Worm (Caenorhabditis elegans) whole organism, L1 larva: Measurements from ENCODE around the gene bkip-1.

Experiments used
- C34B4.2 ChIP-seq: sonication (generic microtip); optimal IDR thresholded peaks from 2 replicates; lab custom pipeline; 2017; ENCODE audit warnings: mild to moderate bottlenecking, missing genetic modification characterization, missing compliant biosample characterization
- blmp-1 ChIP-seq: fragments of 150-350 bp; optimal IDR thresholded peaks from 2 replicates; lab custom pipeline; 2014; ENCODE audit warnings: missing biosample characterization, missing genetic modification characterization
- efl-1 ChIP-seq, 4 experiments: fragments of 150-350 bp; optimal IDR thresholded peaks in 3 of 4; peaks in 1 of 4; 1 replicate in 1 of 4; 2 replicates in 3 of 4; lab custom pipeline; 2014; ENCODE audit warnings: missing biosample characterization in 2 of 4, missing genetic modification characterization in 2 of 4, missing genetic modification reagents in 2 of 4
- egl-27 ChIP-seq, 2 experiments: fragments of 150-350 bp in 1 of 2; sonication (generic microtip); optimal IDR thresholded peaks; 3 replicates each; lab custom pipeline; 2017 to 2018; ENCODE audit warnings: missing biosample characterization in 2 of 2, missing genetic modification characterization in 2 of 2, missing genetic modification reagents in 2 of 2
- elt-2 ChIP-seq: sonication (generic microtip); optimal IDR thresholded peaks from 2 replicates; lab custom pipeline; 2016; ENCODE audit warnings: missing genetic modification characterization, mild to moderate bottlenecking, inconsistent platforms, missing compliant biosample characterization, missing genetic modification reagents
- elt-3 ChIP-seq, 6 experiments: fragments of 150-350 bp in 1 of 6; sonication (generic microtip); optimal IDR thresholded peaks; 2 replicates each; lab custom pipeline; 2017 to 2018; ENCODE audit warnings: missing biosample characterization in 6 of 6, missing genetic modification characterization in 6 of 6, inconsistent platforms in 1 of 6
- ets-5 ChIP-seq: fragments of 200-800 bp; sonication (Bioruptor generic); IDR thresholded peaks from 2 replicates; pipeline ENCODE4 v1.3.6; 2022; ENCODE audit warnings: missing genetic modification characterization, missing compliant biosample characterization
- fkh-10 ChIP-seq: sonication (generic microtip); optimal IDR thresholded peaks from 2 replicates; lab custom pipeline; 2017; ENCODE audit warnings: missing biosample characterization, missing genetic modification reagents, missing genetic modification characterization
- hlh-4 ChIP-seq: sonication (generic microtip); optimal IDR thresholded peaks from 2 replicates; lab custom pipeline; 2016; ENCODE audit warnings: mild to moderate bottlenecking, missing genetic modification characterization, missing compliant biosample characterization
- hpl-2 ChIP-seq: fragments of 150-350 bp; optimal IDR thresholded peaks from 2 replicates; lab custom pipeline; 2014; ENCODE audit warnings: missing biosample characterization, missing genetic modification reagents, missing genetic modification characterization
- lin-15B ChIP-seq: fragments of 150-350 bp; sonication (generic microtip); optimal IDR thresholded peaks from 3 replicates; lab custom pipeline; 2014; ENCODE audit warnings: missing biosample characterization, missing genetic modification characterization
- lin-35 ChIP-seq, 2 experiments: fragments of 150-350 bp; optimal IDR thresholded peaks; 2 replicates each; lab custom pipeline; 2014; ENCODE audit warnings: missing biosample characterization in 2 of 2, missing genetic modification characterization in 2 of 2, missing genetic modification reagents in 2 of 2
- lin-39 ChIP-seq: fragments of 150-350 bp; optimal IDR thresholded peaks from 2 replicates; lab custom pipeline; 2014; ENCODE audit warnings: missing biosample characterization, missing genetic modification reagents, missing genetic modification characterization
- lir-3 ChIP-seq: sonication (generic microtip); optimal IDR thresholded peaks from 2 replicates; lab custom pipeline; 2016; ENCODE audit warnings: mild to moderate bottlenecking, missing genetic modification characterization, moderate library complexity, missing compliant biosample characterization; ENCODE audit not compliant: poor library complexity
- nhr-11 ChIP-seq: fragments of 150-350 bp; optimal IDR thresholded peaks from 2 replicates; lab custom pipeline; 2014; ENCODE audit warnings: missing biosample characterization, missing genetic modification characterization
- nhr-12 ChIP-seq: sonication (generic microtip); optimal IDR thresholded peaks from 2 replicates; lab custom pipeline; 2017; ENCODE audit warnings: missing biosample characterization, missing genetic modification characterization
- nhr-19 ChIP-seq: fragments of 200-800 bp; sonication (Bioruptor generic); conservative IDR thresholded peaks from 2 replicates; pipeline ENCODE4 v1.3.6; 2022; ENCODE audit warnings: missing genetic modification characterization, missing compliant biosample characterization
- nhr-237 ChIP-seq: fragments of 150-350 bp; optimal IDR thresholded peaks from 2 replicates; lab custom pipeline; 2014; ENCODE audit warnings: missing biosample characterization, missing genetic modification characterization
- nhr-84 ChIP-seq: sonication (generic microtip); optimal IDR thresholded peaks from 2 replicates; lab custom pipeline; 2017; ENCODE audit warnings: missing biosample characterization, missing genetic modification characterization
- nhr-85 ChIP-seq: sonication (generic microtip); peaks from one replicate; lab custom pipeline; 2016; ENCODE audit warnings: missing genetic modification characterization, inconsistent platforms, missing compliant biosample characterization
- nhr-90 ChIP-seq: sonication (generic microtip); optimal IDR thresholded peaks from 2 replicates; lab custom pipeline; 2016; ENCODE audit warnings: mild to moderate bottlenecking, missing genetic modification characterization, missing compliant biosample characterization; ENCODE audit not compliant: poor library complexity
- pag-3 ChIP-seq: sonication (generic microtip); optimal IDR thresholded peaks from 2 replicates; lab custom pipeline; 2017; ENCODE audit warnings: missing genetic modification characterization, mild to moderate bottlenecking, missing compliant biosample characterization, antibody characterized with exemption, borderline replicate concordance; ENCODE audit not compliant: insufficient read depth
- rnt-1 ChIP-seq: sonication (generic microtip); optimal IDR thresholded peaks from 2 replicates; lab custom pipeline; 2016; ENCODE audit warnings: mild to moderate bottlenecking, missing genetic modification characterization, moderate library complexity, missing compliant biosample characterization
- snpc-4 ChIP-seq: fragments of 150-350 bp; optimal IDR thresholded peaks from 2 replicates; lab custom pipeline; 2014; ENCODE audit warnings: missing biosample characterization, missing genetic modification characterization
- snu-23 ChIP-seq: sonication (generic microtip); optimal IDR thresholded peaks from 2 replicates; lab custom pipeline; 2016; ENCODE audit warnings: missing genetic modification characterization, missing compliant biosample characterization
- tlp-1 ChIP-seq: fragments of 150-350 bp; optimal IDR thresholded peaks from 2 replicates; lab custom pipeline; 2014; ENCODE audit warnings: missing biosample characterization, missing genetic modification characterization
- unc-130 ChIP-seq: fragments of 150-350 bp; optimal IDR thresholded peaks from 2 replicates; lab custom pipeline; 2017; ENCODE audit warnings: missing biosample characterization, missing genetic modification characterization, inconsistent platforms
- unc-86 ChIP-seq: sonication (generic microtip); optimal IDR thresholded peaks from 2 replicates; lab custom pipeline; 2016; ENCODE audit warnings: missing genetic modification characterization, missing compliant biosample characterization
- xbp-1 ChIP-seq: sonication (generic microtip); optimal IDR thresholded peaks from 2 replicates; lab custom pipeline; 2016; ENCODE audit warnings: missing genetic modification characterization, missing compliant biosample characterization

The bkip-1 gene

DNA sequence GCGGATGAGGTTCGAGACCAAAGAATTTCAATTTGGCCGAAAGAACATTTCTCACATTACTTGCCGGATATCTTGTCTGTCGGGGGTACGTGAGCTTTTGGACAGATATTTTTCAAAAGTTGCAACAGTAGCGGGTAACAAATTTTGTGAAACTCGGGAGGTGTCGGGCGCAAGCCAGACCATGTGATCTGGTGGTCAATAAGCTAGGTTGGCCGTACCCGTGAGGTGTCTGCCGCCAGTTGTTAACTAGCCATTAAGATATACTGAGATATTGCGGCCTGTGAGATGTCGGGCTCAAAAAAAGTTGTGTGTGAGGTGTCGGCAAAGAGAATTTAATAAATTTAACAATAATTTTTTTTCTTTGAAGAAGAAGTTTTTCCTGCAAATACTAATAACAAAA lies 17.3 kb downstream of the bkip-1 start:
- TF ChIP-seq snpc-4 (tag; lab: Kevin White, UChicago) (peak; percentile 70), nhr-237 (tag; lab: Kevin White, UChicago) (no peak)
- TF ChIP-seq, all 84 proteins: peak for 1

ce11 chrII:14122065-14122464 lies 21.0 kb downstream of the bkip-1 start, which contains the start of gene K09E4.4:
Gene K09E4.4, minus strand, starts transcription at chrII:14122165.
- TF ChIP-seq efl-1 (optimal IDR thresholded peaks at IDR 0.05; lab: Kevin White, UChicago): no peak
- TF ChIP-seq efl-1 (GFP tag; optimal IDR thresholded peaks at IDR 0.05 in 1 of 2; lab: Kevin White, UChicago): peak in 1 of 2 experiments; percentile 5
- TF ChIP-seq fkh-10 (GFP tag; lab: Kevin White, UChicago): no peak

- TF ChIP-seq nhr-90 (tag; lab: Kevin White, UChicago) (no peak), nhr-11 (tag; lab: Kevin White, UChicago) (no peak), lir-3 (no peak), nhr-12 (no peak), nhr-19 (no peak), unc-130 (tag; lab: Kevin White, UChicago) (no peak)
These were observed 25.8 kb downstream of the bkip-1 start, which contains the start of gene K09E4.3 for ce11 chrII:14126841-14127240. Gene K09E4.3, minus strand, starts transcription at chrII:14126941.

ce11 chrII:14129191-14129590 lies 28.1 kb downstream of the bkip-1 start:
- TF ChIP-seq nhr-12 (no peak), hlh-4 (tag; lab: Kevin White, UChicago) (no peak), xbp-1 (tag; lab: Kevin White, UChicago) (no peak), egl-27 (tag; optimal IDR thresholded peaks at IDR 0.05; lab: Kevin White, UChicago) (no peak), ets-5 (GFP tag; lab: Robert Waterston, UW) (no peak)

- no peak for TF ChIP-seq hpl-2 (GFP tag; lab: Kevin White, UChicago)
- no peak for TF ChIP-seq unc-130 (tag; lab: Kevin White, UChicago)
- TF ChIP-seq snu-23 (GFP tag; lab: Kevin White, UChicago): no peak
These were observed 31.7 kb downstream of the bkip-1 start, which contains the start of gene algn-3 for ce11 chrII:14132733-14133132. Gene algn-3, minus strand, starts transcription at chrII:14132833.

DNA sequence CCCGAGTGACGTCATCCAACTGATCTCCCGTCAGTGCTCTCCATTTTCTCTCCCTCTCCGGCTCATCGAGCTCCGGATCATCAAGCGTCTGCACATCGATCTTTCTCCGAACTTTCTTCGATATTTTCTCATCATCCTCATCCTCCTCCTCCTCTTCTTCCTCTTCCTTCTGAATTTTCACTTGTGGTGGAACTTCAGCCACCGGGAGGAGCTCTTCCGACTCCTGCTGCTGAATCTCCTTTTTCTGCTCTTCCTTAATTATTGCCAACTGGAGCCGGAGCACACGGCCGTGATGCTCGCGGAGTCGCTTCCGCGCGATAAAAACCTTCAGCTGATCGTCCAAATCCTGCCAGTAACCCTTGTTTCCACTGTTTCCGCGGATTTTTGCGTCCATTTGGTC lies 35.2 kb downstream of the bkip-1 start:
- no peak for TF ChIP-seq nhr-85 (tag; lab: Kevin White, UChicago)
- TF ChIP-seq elt-2 (tag; lab: Kevin White, UChicago): no peak
- TF ChIP-seq blmp-1 (tag; lab: Kevin White, UChicago): no peak
- no peak for TF ChIP-seq nhr-84 (tag; lab: Kevin White, UChicago)
- TF ChIP-seq lin-35 (GFP tag; optimal IDR thresholded peaks at IDR 0.05; lab: Kevin White, UChicago): no peak
- TF ChIP-seq C34B4.2 (tag; lab: Kevin White, UChicago): no peak
- no peak for TF ChIP-seq pag-3
- TF ChIP-seq unc-86 (tag; lab: Kevin White, UChicago): no peak
- no peak for TF ChIP-seq lin-39

ce11 chrII:14137538-14137937 lies 36.5 kb downstream of the bkip-1 start, which contains the start of gene K09E4.1:
Gene K09E4.1, plus strand, starts transcription at chrII:14137838.
- TF ChIP-seq elt-3 (tag; optimal IDR thresholded peaks at IDR 0.05; lab: Kevin White, UChicago) (no peak), tlp-1 (no peak), lin-15B (tag; lab: Kevin White, UChicago) (no peak), ets-5 (GFP tag; lab: Robert Waterston, UW) (no peak), rnt-1 (tag; lab: Kevin White, UChicago) (no peak)
